Fruit fly (Drosophila melanogaster): Measurements from ENCODE around the gene GlcAT-I.

DNA sequence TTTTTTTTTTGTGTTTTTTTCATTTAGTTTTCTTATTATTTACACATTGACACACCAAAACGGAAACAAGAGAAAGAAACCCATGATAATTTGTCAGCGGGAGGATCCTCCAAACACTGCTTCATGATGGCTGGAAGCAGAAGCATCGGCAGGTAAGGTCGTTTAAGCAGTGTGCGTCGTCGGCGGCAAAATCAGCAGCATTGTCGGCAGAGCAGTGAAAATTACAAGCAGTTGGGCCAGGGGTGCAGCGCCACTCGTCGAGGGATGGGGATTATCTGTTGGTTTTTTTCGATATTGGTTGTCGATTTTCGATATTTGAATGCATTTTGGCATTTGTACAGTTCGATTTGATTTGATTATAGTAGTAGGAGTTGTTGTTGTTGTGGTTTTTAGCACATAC is 8.0 kb downstream of the GlcAT-I start:
- TF ChIP-seq bab1 (GFP tag; optimal IDR thresholded peaks at IDR 0.05) (no peak), toe (GFP tag; optimal IDR thresholded peaks at IDR 0.05) (no peak), kay (GFP tag; ENCODE audit: borderline replicate concordance) (no peak), Hr96 (GFP tag; optimal IDR thresholded peaks at IDR 0.05) (no peak), pad (GFP tag; optimal IDR thresholded peaks at IDR 0.05) (no peak), CG33017 (tag; optimal IDR thresholded peaks at IDR 0.05) (no peak), CG11617 (GFP tag; optimal IDR thresholded peaks at IDR 0.05) (no peak), Mnt (GFP tag; optimal IDR thresholded peaks at IDR 0.05) (no peak)
